Fruit fly (Drosophila melanogaster) whole organism, adult: Measurements from ENCODE around the gene CG16710.

Experiments used
- CG14711 ChIP-seq: fragments of 200-800 bp; sonication (Bioruptor generic); optimal IDR thresholded peaks from 2 replicates; lab custom pipeline; 2018; ENCODE audit warnings: missing biosample characterization, mild to moderate bottlenecking, missing genetic modification characterization, moderate library complexity
- CG5204 ChIP-seq: fragments of 200-800 bp; sonication (Bioruptor generic); optimal IDR thresholded peaks from 2 replicates; lab custom pipeline; 2016; ENCODE audit warnings: missing biosample characterization, missing genetic modification characterization
- cnc ChIP-seq, 2 experiments: fragments of >200 bp; optimal IDR thresholded peaks; 2 replicates each; lab custom pipeline; 2017
- kay ChIP-seq: fragments of 200-800 bp; sonication (Bioruptor generic); peaks from one replicate; lab custom pipeline; 2016; ENCODE audit warnings: missing biosample characterization, missing genetic modification characterization, borderline replicate concordance

- no peak for TF ChIP-seq CG14711 (tag; lab: Kevin White, UChicago)
- TF ChIP-seq cnc (optimal IDR thresholded peaks at IDR 0.05; lab: Kevin White, UChicago): no peak
- TF ChIP-seq CG5204 (GFP tag; lab: Kevin White, UChicago): no peak
- TF ChIP-seq kay (GFP tag; lab: Kevin White, UChicago): peak; percentile 5
Observed at dm6 chr3R:23638351-23638750, 44.0 kb upstream of the CG16710 start.
